Worm (Caenorhabditis elegans) whole organism, L4/young adult: Measurements from ENCODE around the gene nsph-3.1.
"Not testable (repeated sequence)": the region's sequence is repeated elsewhere in the genome, so short reads cannot be mapped to it uniquely, and the experiment has no call there.

ENCODE experiments used
- W03F9.2 ChIP-seq: fragments of 150-350 bp; optimal IDR thresholded peaks from 2 replicates; lab custom pipeline; 2014; ENCODE audit warnings: missing biosample characterization, missing genetic modification characterization
- dao-5 ChIP-seq: sonication (generic microtip); optimal IDR thresholded peaks from 2 replicates; lab custom pipeline; 2016; ENCODE audit warnings: missing genotype, missing genetic modification characterization, moderate library complexity, missing compliant biosample characterization
- him-1 ChIP-seq: sonication (generic microtip); optimal IDR thresholded peaks from 2 replicates; lab custom pipeline; 2016; ENCODE audit warnings: missing genotype, missing genetic modification reagents, missing genetic modification characterization, missing compliant biosample characterization

The nsph-3.1 gene

DNA sequence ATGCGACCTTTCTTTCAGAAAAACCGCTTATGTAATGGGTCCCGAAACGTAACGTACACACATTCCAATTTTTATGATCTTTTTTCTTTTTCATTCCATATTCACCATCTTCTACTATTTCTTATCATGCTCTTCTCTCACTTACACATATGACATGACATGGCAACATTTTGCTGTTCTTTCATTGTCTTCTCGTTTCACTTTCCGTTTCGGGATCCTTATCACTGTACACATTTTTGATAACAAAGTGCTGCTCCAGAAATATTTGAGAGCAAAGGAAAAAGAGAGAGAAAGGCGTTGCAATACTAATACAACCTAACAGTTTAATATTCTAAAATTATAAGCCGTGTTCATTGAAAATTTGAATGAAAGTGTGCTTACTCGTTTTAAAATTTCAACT lies 20.7 kb downstream of the nsph-3.1 start:
- TF ChIP-seq W03F9.2 (tag; lab: Kevin White, UChicago) (no peak), him-1 (tag; lab: Kevin White, UChicago) (no peak), dao-5 (tag; lab: Kevin White, UChicago) (no peak)

DNA sequence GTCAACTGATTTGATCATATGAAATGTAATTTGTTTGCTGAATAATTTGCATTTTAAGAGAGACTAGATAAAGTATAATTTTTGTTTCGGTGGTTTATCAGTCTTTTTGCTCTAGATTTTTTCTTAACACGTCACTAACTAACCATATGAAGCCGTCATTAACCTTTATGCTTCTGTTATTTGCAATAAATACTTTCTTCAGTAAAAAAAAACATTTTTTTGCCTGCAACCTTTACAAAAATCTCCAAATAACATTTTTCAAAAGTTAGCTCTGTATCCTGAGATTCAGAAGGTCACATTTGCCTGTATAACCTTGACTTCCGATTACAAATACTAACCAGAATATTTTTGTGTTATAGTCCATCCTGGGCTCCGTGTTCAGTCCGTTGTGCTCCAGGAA lies 21.2 kb downstream of the nsph-3.1 start:
- TF ChIP-seq W03F9.2 (tag; lab: Kevin White, UChicago) (no peak), him-1 (tag; lab: Kevin White, UChicago) (no peak), dao-5 (tag; lab: Kevin White, UChicago) (no peak)

DNA sequence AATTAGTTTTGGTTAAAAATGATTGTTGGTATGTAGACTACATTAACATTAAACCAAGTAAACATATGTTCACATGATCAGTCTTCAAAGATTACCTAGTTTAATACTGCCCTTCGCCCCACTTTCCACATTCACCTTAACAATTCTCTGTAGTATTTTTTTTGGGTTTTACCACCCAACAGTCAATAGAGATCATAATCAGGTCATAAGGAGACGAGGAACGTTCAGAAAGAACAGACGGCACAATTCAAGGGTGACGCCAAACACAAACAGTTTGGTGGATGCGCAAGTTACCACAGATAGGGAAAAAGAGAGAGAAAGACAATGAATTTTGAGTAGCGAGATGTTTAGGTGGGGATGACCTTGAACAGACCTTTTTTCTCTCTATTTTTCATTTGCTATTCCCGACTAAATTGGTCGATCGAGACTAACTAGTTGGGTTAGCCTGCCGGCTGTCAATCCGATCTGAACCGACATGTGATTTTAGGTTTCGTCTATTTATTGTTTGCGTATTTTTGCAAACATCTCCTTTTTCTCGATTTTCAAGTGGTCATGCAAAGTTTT lies 22.1 kb downstream of the nsph-3.1 start:
- TF ChIP-seq him-1 (tag; lab: Kevin White, UChicago) (no peak), W03F9.2 (tag; lab: Kevin White, UChicago) (no peak), dao-5 (tag; lab: Kevin White, UChicago) (no peak)

DNA sequence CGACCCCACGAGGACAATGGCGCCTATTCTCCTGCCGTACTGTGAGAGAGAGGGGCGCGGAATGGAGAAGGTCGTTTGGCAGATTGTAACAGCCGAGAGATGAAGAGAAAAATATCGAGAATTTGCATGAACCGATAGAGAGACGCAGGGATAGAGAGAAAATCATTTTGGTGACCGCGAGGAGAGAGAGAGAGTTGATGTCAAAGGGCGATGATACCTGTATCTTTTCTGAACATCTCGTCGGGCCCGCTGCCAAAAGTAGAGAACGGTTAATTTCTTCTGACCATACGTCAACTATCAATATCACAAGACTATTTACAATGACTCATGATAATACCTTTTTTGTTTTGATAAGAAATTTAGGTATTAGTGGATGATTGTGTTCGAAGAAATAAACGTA lies 26.4 kb downstream of the nsph-3.1 start:
- TF ChIP-seq W03F9.2 (tag; lab: Kevin White, UChicago): no peak
- no peak for TF ChIP-seq him-1 (tag; lab: Kevin White, UChicago)
- TF ChIP-seq dao-5 (tag; lab: Kevin White, UChicago): no peak

DNA sequence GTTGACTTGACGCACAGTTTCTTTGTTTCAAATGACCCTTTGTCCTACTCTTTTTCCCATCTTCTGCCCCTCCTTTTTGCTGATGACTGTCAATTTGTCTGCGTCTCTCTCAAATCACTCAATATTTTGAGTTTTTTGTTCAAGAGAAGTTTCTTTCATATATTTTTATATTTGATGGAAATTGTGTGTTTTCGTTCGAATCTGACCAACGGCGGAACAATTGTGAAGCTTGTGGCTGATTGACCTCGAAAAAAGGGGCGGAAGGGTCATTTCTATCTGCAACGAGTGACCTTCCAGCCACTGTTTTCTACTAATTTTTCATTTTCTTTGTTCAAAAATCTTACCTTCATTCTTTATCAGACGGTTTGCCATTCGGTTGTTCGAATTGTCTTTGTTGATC lies 29.0 kb downstream of the nsph-3.1 start:
- no peak for TF ChIP-seq him-1 (tag; lab: Kevin White, UChicago)

DNA sequence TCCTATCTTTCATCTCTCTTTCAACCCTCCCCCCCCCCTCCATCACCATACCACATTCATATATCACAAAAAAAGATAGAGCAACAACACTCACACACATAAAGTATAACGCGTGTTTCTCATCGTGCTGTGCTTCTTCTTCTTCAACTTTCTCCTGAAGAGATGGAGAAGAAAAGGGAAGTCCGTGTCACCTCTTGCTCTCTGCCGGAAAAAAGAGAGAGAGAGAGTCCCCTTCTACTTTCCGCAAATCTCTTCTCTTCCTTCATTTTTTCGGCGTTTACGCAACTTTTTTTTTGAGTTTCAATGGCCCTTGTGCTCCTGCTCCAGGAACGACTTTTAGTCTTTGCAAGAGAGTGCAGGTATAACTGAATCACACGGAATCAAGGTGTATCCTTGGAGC lies 30.1 kb downstream of the nsph-3.1 start:
- no peak for TF ChIP-seq him-1 (tag; lab: Kevin White, UChicago)
- no peak for TF ChIP-seq dao-5 (tag; lab: Kevin White, UChicago)

DNA sequence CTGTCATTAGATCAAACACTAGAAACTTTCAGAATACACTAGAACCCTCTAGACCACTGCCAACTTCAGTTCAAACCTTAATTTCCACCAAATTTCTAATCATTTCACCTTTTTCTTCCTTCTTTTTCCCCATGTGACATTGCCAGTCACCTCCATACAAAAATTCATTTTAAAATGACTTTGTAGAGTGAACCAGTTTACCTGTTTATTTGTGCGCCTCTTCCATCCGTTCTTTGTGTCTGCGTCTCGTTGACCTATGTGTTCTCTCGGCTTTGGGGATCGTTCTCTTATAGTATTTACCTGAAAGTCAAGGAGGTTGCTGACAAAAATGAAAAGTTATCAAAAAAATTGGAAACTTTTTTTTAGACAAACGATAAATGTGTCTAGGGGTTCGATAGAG lies 31.0 kb downstream of the nsph-3.1 start:
- no peak for TF ChIP-seq W03F9.2 (tag; lab: Kevin White, UChicago)
- no peak for TF ChIP-seq him-1 (tag; lab: Kevin White, UChicago)
- TF ChIP-seq dao-5 (tag; lab: Kevin White, UChicago): no peak

DNA sequence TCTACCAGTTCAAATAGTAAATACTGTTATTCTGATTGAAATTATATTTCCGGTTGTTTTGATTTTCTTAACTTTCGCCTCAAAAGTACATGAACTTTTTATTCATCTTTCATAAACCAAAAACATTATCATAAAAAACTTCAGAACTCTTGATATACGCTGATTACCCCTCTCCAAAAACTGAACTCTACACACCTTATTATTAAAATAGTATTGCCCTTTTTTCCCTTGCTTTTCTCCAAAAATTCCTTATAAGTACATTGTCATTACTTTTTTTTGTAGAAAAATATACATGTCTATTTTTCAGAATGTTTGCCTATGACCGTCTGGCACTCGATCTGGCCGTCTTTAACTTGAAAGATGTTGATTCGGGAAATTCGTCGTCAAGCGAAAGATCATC lies 32.2 kb downstream of the nsph-3.1 start, which contains the start of gene Y43E12A.2:
Gene Y43E12A.2 (plus strand): TSS at position 301 of the 400 bp plus-strand sequence.
- TF ChIP-seq W03F9.2 (tag; lab: Kevin White, UChicago): no peak
- TF ChIP-seq dao-5 (tag; lab: Kevin White, UChicago): no peak
- TF ChIP-seq him-1 (tag; lab: Kevin White, UChicago): no peak

DNA sequence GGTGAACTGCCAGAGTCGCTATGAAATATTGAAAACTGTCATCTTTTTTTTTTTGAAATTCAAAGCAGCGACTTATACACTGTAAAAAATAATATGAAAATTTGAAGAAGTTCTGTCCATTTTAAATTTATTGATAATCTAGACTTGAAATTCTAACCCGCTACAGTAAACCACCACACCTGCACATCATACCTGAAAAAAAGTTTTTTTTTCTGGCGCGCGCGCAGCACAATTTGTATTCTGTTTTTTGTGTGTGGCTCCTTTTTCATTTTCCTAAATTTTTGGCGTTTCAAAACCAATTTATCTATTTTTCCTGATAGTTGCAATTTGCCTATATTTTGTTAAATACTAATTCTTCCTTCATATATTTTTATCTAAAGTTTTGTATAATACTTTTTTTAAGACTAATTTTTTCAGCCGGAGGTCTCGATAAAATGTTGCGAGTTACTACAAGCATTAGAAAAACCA lies 36.0 kb downstream of the nsph-3.1 start, which contains the start of gene cyb-2.1:
Gene cyb-2.1 (plus strand): TSS at position 418 of the 468 bp plus-strand sequence.
- no peak for TF ChIP-seq him-1 (tag; lab: Kevin White, UChicago)
- TF ChIP-seq W03F9.2 (tag; lab: Kevin White, UChicago): no peak
- TF ChIP-seq dao-5 (tag; lab: Kevin White, UChicago): no peak

DNA sequence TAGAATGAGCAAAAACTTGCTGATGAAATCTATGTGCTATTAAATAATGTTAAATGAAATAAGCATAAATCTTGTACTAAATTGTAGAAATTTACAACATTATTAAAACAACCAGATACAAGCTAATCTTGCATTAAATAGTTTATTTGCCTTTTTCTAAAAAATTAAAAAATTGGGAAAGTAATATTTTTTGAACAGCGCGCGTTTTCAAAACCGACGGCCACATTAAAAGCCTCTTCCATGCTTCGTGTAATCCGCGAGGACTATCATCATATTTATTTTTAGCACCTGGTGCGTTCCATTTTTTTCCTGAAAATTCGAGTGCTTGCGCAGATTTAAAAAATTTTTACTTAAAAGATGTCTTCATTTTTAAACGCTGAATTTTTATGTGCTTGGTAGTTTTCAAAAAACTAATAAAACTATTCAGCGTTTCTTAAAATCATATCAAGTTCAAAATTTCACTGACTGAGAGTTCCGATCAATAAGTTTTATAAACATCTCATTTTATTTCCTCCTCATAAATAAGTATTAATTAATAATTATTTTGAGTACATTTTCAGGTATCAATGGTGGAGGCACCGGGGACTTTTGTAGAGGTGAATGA lies 37.8 kb downstream of the nsph-3.1 start, which contains the start of gene Y43E12A.3:
Gene Y43E12A.3 (plus strand): TSS at position 554 of the 604 bp plus-strand sequence.
- not testable (repeated sequence) for TF ChIP-seq him-1, W03F9.2, dao-5 (tag; lab: Kevin White, UChicago)

DNA sequence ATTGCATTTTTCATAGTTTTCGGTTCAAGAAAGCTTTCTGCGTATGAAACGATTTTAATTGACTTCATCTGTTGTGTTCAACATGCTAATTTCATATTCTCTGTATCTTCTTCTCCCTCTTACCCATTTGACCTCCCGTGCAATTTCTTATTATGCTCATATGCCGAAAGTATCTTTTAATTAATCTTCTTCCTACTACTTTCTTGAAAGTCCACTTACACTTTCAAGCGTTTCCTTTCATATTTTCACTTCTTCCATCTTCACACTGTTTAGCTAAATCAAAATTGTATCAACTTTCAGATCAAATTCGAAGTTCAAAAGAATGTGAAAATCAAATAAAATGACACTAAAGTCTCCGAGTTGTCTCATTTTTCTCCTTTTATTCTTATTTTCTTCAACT lies 41.1 kb downstream of the nsph-3.1 start, which contains the start of gene F13H10.5:
Gene F13H10.5 (plus strand): TSS at position 301 of the 400 bp plus-strand sequence.
- TF ChIP-seq dao-5 (tag; lab: Kevin White, UChicago): no peak
- no peak for TF ChIP-seq W03F9.2 (tag; lab: Kevin White, UChicago)
- no peak for TF ChIP-seq him-1 (tag; lab: Kevin White, UChicago)
